Worm (Caenorhabditis elegans) whole organism, L4 larva: ENCODE data around the gene C47D12.4.

ENCODE experiments used
- F37D6.2 ChIP-seq: sonication (generic microtip); optimal IDR thresholded peaks from 2 replicates; lab custom pipeline; 2016; ENCODE audit warnings: mild to moderate bottlenecking, missing genetic modification characterization, missing compliant biosample characterization
- F49E8.2 ChIP-seq: sonication (generic microtip); optimal IDR thresholded peaks from 2 replicates; lab custom pipeline; 2016; ENCODE audit warnings: missing compliant biosample characterization, mild to moderate bottlenecking, missing genetic modification characterization, borderline replicate concordance
- Y105C5A.15 ChIP-seq: fragments of 200-800 bp; sonication (Bioruptor generic); IDR thresholded peaks from 2 replicates; pipeline ENCODE4 v1.3.6; 2022; ENCODE audit warnings: missing genetic modification characterization, missing compliant biosample characterization
- ZK337.2 ChIP-seq: fragments of 200-800 bp; sonication (Bioruptor generic); IDR thresholded peaks from 2 replicates; pipeline ENCODE4 v1.3.6; 2022; ENCODE audit warnings: missing genetic modification reagents, missing genetic modification characterization, missing compliant biosample characterization
- aha-1 ChIP-seq: fragments of 150-350 bp; peaks from one replicate; lab custom pipeline; 2014; ENCODE audit warnings: missing biosample characterization, missing genetic modification characterization
- aly-2 ChIP-seq: sonication (generic microtip); optimal IDR thresholded peaks from 2 replicates; lab custom pipeline; 2018; ENCODE audit warnings: missing biosample characterization, missing genetic modification characterization
- arid-1 ChIP-seq: fragments of 200-800 bp; sonication (Bioruptor generic); conservative IDR thresholded peaks from 2 replicates; pipeline ENCODE4 v1.3.6; 2022; ENCODE audit warnings: missing genetic modification reagents, missing genetic modification characterization, missing compliant biosample characterization
- ceh-20 ChIP-seq: fragments of 200-800 bp; sonication (Bioruptor generic); IDR thresholded peaks from 2 replicates; pipeline ENCODE4 v1.3.6; 2022; ENCODE audit warnings: missing genetic modification reagents, missing genetic modification characterization, missing compliant biosample characterization
- daf-12 ChIP-seq: fragments of 150-350 bp; optimal IDR thresholded peaks from 2 replicates; lab custom pipeline; 2014; ENCODE audit warnings: missing biosample characterization, missing genetic modification reagents, missing genetic modification characterization
- daf-16 ChIP-seq, 3 experiments: sonication (generic microtip); optimal IDR thresholded peaks; 2 replicates each; lab custom pipeline; 2016 to 2017; ENCODE audit warnings: missing genetic modification characterization in 3 of 3, missing genetic modification reagents in 3 of 3, mild to moderate bottlenecking in 2 of 3, missing compliant biosample characterization in 2 of 3, missing biosample characterization in 1 of 3, moderate library complexity in 1 of 3
- dmd-6 ChIP-seq: fragments of 200-800 bp; sonication (Bioruptor generic); IDR thresholded peaks from 2 replicates; pipeline ENCODE4 v1.3.6; 2022; ENCODE audit warnings: missing genetic modification reagents, missing genetic modification characterization, missing compliant biosample characterization
- dmd-8 ChIP-seq: fragments of 200-800 bp; sonication (Bioruptor generic); IDR thresholded peaks from 2 replicates; pipeline ENCODE4 v1.3.6; 2022; ENCODE audit warnings: missing genetic modification characterization, missing compliant biosample characterization
- dmd-9 ChIP-seq: fragments of 200-800 bp; sonication (Bioruptor generic); IDR thresholded peaks from 2 replicates; pipeline ENCODE4 v1.3.6; 2022; ENCODE audit warnings: missing genetic modification reagents, missing genetic modification characterization, missing compliant biosample characterization
- dve-1 ChIP-seq: sonication (generic microtip); optimal IDR thresholded peaks from 2 replicates; lab custom pipeline; 2017; ENCODE audit warnings: antibody characterized with exemption, mild to moderate bottlenecking, missing genetic modification characterization, missing compliant biosample characterization; ENCODE audit not compliant: insufficient read depth
- egl-27 ChIP-seq: sonication (generic microtip); optimal IDR thresholded peaks from 3 replicates; lab custom pipeline; 2017; ENCODE audit warnings: missing biosample characterization, missing genetic modification reagents, missing genetic modification characterization
- egl-43 ChIP-seq: fragments of 200-800 bp; sonication (Bioruptor generic); IDR thresholded peaks from 2 replicates; pipeline ENCODE4 v1.3.6; 2022; ENCODE audit warnings: missing genetic modification reagents, missing genetic modification characterization, missing compliant biosample characterization
- fkh-10 ChIP-seq: fragments of 150-350 bp; optimal IDR thresholded peaks from 2 replicates; lab custom pipeline; 2014; ENCODE audit warnings: missing biosample characterization, missing genetic modification reagents, missing genetic modification characterization
- hif-1 ChIP-seq, 2 experiments: sonication (generic microtip); optimal IDR thresholded peaks; 2 replicates each; lab custom pipeline; 2016 to 2017; ENCODE audit warnings: missing compliant biosample characterization in 2 of 2, missing genetic modification characterization in 2 of 2, missing genetic modification reagents in 2 of 2, missing genotype in 2 of 2, mild to moderate bottlenecking in 1 of 2
- hmg-1.1 ChIP-seq: fragments of 200-800 bp; sonication (Bioruptor generic); IDR thresholded peaks from 2 replicates; pipeline ENCODE4 v1.3.6; 2022; ENCODE audit warnings: missing genetic modification reagents, missing genetic modification characterization, missing compliant biosample characterization
- jun-1 ChIP-seq: fragments of 150-350 bp; optimal IDR thresholded peaks from 2 replicates; lab custom pipeline; 2014; ENCODE audit warnings: missing biosample characterization, missing genetic modification reagents, missing genetic modification characterization
- lim-7 ChIP-seq: fragments of 200-800 bp; sonication (Bioruptor generic); IDR thresholded peaks from 2 replicates; pipeline ENCODE4 v1.3.6; 2022; ENCODE audit warnings: missing genetic modification characterization, missing compliant biosample characterization
- lin-1 ChIP-seq: fragments of 200-800 bp; sonication (Bioruptor generic); IDR thresholded peaks from 2 replicates; pipeline ENCODE4 v1.3.6; 2022; ENCODE audit warnings: missing genetic modification reagents, missing genetic modification characterization, missing compliant biosample characterization
- lin-15B ChIP-seq: fragments of 150-350 bp; sonication (generic microtip); optimal IDR thresholded peaks from 3 replicates; lab custom pipeline; 2014; ENCODE audit warnings: missing biosample characterization, missing genetic modification characterization
- lin-29 ChIP-seq: fragments of 200-800 bp; sonication (Bioruptor generic); IDR thresholded peaks from 2 replicates; pipeline ENCODE4 v1.3.6; 2022; ENCODE audit warnings: missing genetic modification reagents, missing genetic modification characterization, missing compliant biosample characterization
- lir-3 ChIP-seq: sonication (generic microtip); optimal IDR thresholded peaks from 2 replicates; lab custom pipeline; 2016; ENCODE audit warnings: mild to moderate bottlenecking, missing genetic modification characterization, missing compliant biosample characterization
- lsy-2 ChIP-seq, 2 experiments: fragments of 150-350 bp in 1 of 2; sonication (generic microtip) in 1 of 2; optimal IDR thresholded peaks; 2 replicates each; lab custom pipeline; 2014 to 2017; ENCODE audit warnings: missing biosample characterization in 2 of 2, missing genetic modification characterization in 2 of 2
- madf-5 ChIP-seq, 2 experiments: fragments of 200-800 bp; sonication (Bioruptor generic); IDR thresholded peaks; 2 replicates each; pipeline ENCODE4 v1.3.6; 2022; ENCODE audit warnings: missing compliant biosample characterization in 2 of 2, missing genetic modification characterization in 2 of 2
- mdt-29 ChIP-seq: fragments of 200-800 bp; sonication (Bioruptor generic); IDR thresholded peaks from 2 replicates; pipeline ENCODE4 v1.3.6; 2022; ENCODE audit warnings: missing genetic modification reagents, missing genetic modification characterization, missing compliant biosample characterization
- mep-1 ChIP-seq: fragments of 150-350 bp; sonication (generic microtip); optimal IDR thresholded peaks from 3 replicates; lab custom pipeline; 2014; ENCODE audit warnings: missing biosample characterization, missing genetic modification characterization
- mxl-2 ChIP-seq: fragments of 200-800 bp; sonication (Bioruptor generic); conservative IDR thresholded peaks from 2 replicates; pipeline ENCODE4 v1.3.6; 2022; ENCODE audit warnings: missing genetic modification reagents, missing genetic modification characterization, missing compliant biosample characterization
- nhr-102 ChIP-seq: sonication (generic microtip); optimal IDR thresholded peaks from 2 replicates; lab custom pipeline; 2016; ENCODE audit warnings: mild to moderate bottlenecking, missing genetic modification characterization, moderate library complexity, missing compliant biosample characterization
- nhr-111 ChIP-seq: fragments of 200-800 bp; sonication (Bioruptor generic); optimal IDR thresholded peaks from 2 replicates; lab custom pipeline; 2018; ENCODE audit warnings: mild to moderate bottlenecking, missing genetic modification characterization, missing compliant biosample characterization
- nhr-25 ChIP-seq: sonication (generic microtip); optimal IDR thresholded peaks from 2 replicates; lab custom pipeline; 2017; ENCODE audit warnings: missing genetic modification characterization, mild to moderate bottlenecking, missing compliant biosample characterization, antibody characterized with exemption, moderate library complexity, borderline replicate concordance; ENCODE audit not compliant: insufficient read depth
- nhr-28 ChIP-seq: fragments of 150-350 bp; optimal IDR thresholded peaks from 2 replicates; lab custom pipeline; 2014; ENCODE audit warnings: missing biosample characterization, missing genetic modification characterization
- nhr-42 ChIP-seq: fragments of 200-800 bp; sonication (Bioruptor generic); IDR thresholded peaks from 2 replicates; pipeline ENCODE4 v1.3.6; 2022; ENCODE audit warnings: missing genetic modification characterization, missing compliant biosample characterization
- nhr-48 ChIP-seq: sonication (generic microtip); optimal IDR thresholded peaks from 2 replicates; lab custom pipeline; 2016; ENCODE audit warnings: mild to moderate bottlenecking, missing genetic modification characterization, missing compliant biosample characterization
- nhr-76 ChIP-seq: fragments of 150-350 bp; optimal IDR thresholded peaks from 2 replicates; lab custom pipeline; 2014; ENCODE audit warnings: missing biosample characterization, missing genetic modification characterization
- pha-4 ChIP-seq, 2 experiments: fragments of 150-350 bp in 1 of 2; fragments of 200-800 bp in 1 of 2; sonication (Bioruptor generic) in 1 of 2; IDR thresholded peaks in 1 of 2; optimal IDR thresholded peaks in 1 of 2; 2 replicates each; pipeline versions ENCODE4 v1.3.6 to Lab custom; 2014 to 2022; ENCODE audit warnings: missing genetic modification characterization in 2 of 2, missing genetic modification reagents in 2 of 2, missing biosample characterization in 1 of 2, missing compliant biosample characterization in 1 of 2
- pqm-1 ChIP-seq: sonication (generic microtip); optimal IDR thresholded peaks from 2 replicates; lab custom pipeline; 2017; ENCODE audit warnings: missing biosample characterization, missing genetic modification characterization
- rbr-2 ChIP-seq: sonication (generic microtip); optimal IDR thresholded peaks from 2 replicates; lab custom pipeline; 2016; ENCODE audit warnings: missing genotype, missing genetic modification characterization, missing compliant biosample characterization
- set-16 ChIP-seq: fragments of 200-800 bp; sonication (Bioruptor generic); IDR thresholded peaks from 2 replicates; pipeline ENCODE4 v1.3.6; 2022; ENCODE audit warnings: missing genetic modification reagents, missing genetic modification characterization, missing compliant biosample characterization
- snpc-1.2 ChIP-seq: fragments of 200-800 bp; sonication (Bioruptor generic); IDR thresholded peaks from 2 replicates; pipeline ENCODE4 v1.3.6; 2022; ENCODE audit warnings: missing genetic modification reagents, missing genetic modification characterization, missing compliant biosample characterization
- snpc-4 ChIP-seq: fragments of 150-350 bp; optimal IDR thresholded peaks from 2 replicates; lab custom pipeline; 2014; ENCODE audit warnings: missing biosample characterization, missing genetic modification characterization
- tag-97 ChIP-seq: fragments of 200-800 bp; sonication (Bioruptor generic); IDR thresholded peaks from 2 replicates; pipeline ENCODE4 v1.3.6; 2022; ENCODE audit warnings: missing genetic modification characterization, missing compliant biosample characterization
- tra-1 ChIP-seq: fragments of 200-800 bp; sonication (Bioruptor generic); IDR thresholded peaks from 2 replicates; pipeline ENCODE4 v1.3.6; 2022; ENCODE audit warnings: missing genetic modification reagents, missing genetic modification characterization, missing compliant biosample characterization
- zag-1 ChIP-seq: fragments of 150-350 bp; optimal IDR thresholded peaks from 2 replicates; lab custom pipeline; 2014; ENCODE audit warnings: missing biosample characterization, missing genetic modification characterization
- ztf-7 ChIP-seq: fragments of 150-350 bp; optimal IDR thresholded peaks from 2 replicates; lab custom pipeline; 2014; ENCODE audit warnings: missing biosample characterization, missing genetic modification characterization

The C47D12.4 gene

ce11 chrII:11637189-11637754, 44.3 kb upstream of the C47D12.4 start (continued):
- TF ChIP-seq lsy-2 (tag; optimal IDR thresholded peaks at IDR 0.05; lab: Kevin White, UChicago) (peak in 1 of 2 experiments; percentile 18), dmd-9 (GFP tag; lab: Robert Waterston, UW) (no peak), tag-97 (GFP tag; lab: Robert Waterston, UW) (no peak), dve-1 (tag; lab: Kevin White, UChicago) (peak; percentile 74), dmd-6 (GFP tag; lab: Robert Waterston, UW) (no peak), daf-12 (tag; lab: Kevin White, UChicago) (no peak), lir-3 (tag; lab: Kevin White, UChicago) (no peak), pqm-1 (tag; lab: Kevin White, UChicago) (no peak), rbr-2 (tag; lab: Kevin White, UChicago) (no peak), hmg-1.1 (GFP tag; lab: Robert Waterston, UW) (0 out of 2 replicates have a peak, but pooled peaks have one; percentile 8), lim-7 (no peak), mep-1 (peak; percentile 50), egl-27 (tag; lab: Kevin White, UChicago) (no peak), tra-1 (GFP tag; lab: Robert Waterston, UW) (no peak), nhr-102 (tag; lab: Kevin White, UChicago) (peak; percentile 49), aly-2 (tag; lab: Kevin White, UChicago) (no peak), snpc-4 (no peak), daf-16 (GFP tag; optimal IDR thresholded peaks at IDR 0.05; lab: Kevin White, UChicago) (no peak), daf-16 (tag; optimal IDR thresholded peaks at IDR 0.05; lab: Kevin White, UChicago) (peak; percentile 32), lin-1 (GFP tag; lab: Robert Waterston, UW) (no peak), nhr-48 (tag; lab: Kevin White, UChicago) (peak; percentile 17), mdt-29 (0 out of 2 replicates have a peak, but pooled peaks have one; percentile 10), arid-1 (GFP tag; lab: Robert Waterston, UW) (no peak), zag-1 (tag; lab: Kevin White, UChicago) (no peak), nhr-42 (GFP tag; lab: Robert Waterston, UW) (0 out of 2 replicates have a peak, but pooled peaks have one; percentile 15), egl-43 (GFP tag; lab: Robert Waterston, UW) (no peak), lin-15B (no peak), hif-1 (tag; optimal IDR thresholded peaks at IDR 0.05; lab: Kevin White, UChicago) (peak in 1 of 2 experiments; percentile 7), nhr-25 (tag; lab: Kevin White, UChicago) (peak; percentile 84), fkh-10 (GFP tag; lab: Kevin White, UChicago) (no peak), ceh-20 (no peak), F49E8.2 (tag; lab: Kevin White, UChicago) (no peak), lin-29 (GFP tag; lab: Robert Waterston, UW) (no peak), mxl-2 (GFP tag; lab: Robert Waterston, UW) (no peak), nhr-111 (GFP tag; lab: Kevin White, UChicago) (no peak), pha-4 (GFP tag; IDR thresholded peaks at IDR 0.05; lab: Robert Waterston, UW) (0 out of 2 replicates have a peak, but pooled peaks have one; percentile 15), pha-4 (tag; optimal IDR thresholded peaks at IDR 0.05; lab: Kevin White, UChicago) (no peak), F37D6.2 (tag; lab: Kevin White, UChicago) (no peak), nhr-76 (tag; lab: Kevin White, UChicago) (no peak), ZK337.2 (GFP tag; lab: Robert Waterston, UW) (no peak), Y105C5A.15 (GFP tag; lab: Robert Waterston, UW) (no peak), dmd-8 (GFP tag; lab: Robert Waterston, UW) (no peak), set-16 (GFP tag; lab: Robert Waterston, UW) (no peak), aha-1 (tag; lab: Kevin White, UChicago) (peak; percentile 24), nhr-28 (tag; lab: Kevin White, UChicago) (no peak), snpc-1.2 (GFP tag; lab: Robert Waterston, UW) (no peak), madf-5 (GFP tag; IDR thresholded peaks at IDR 0.05; lab: Robert Waterston, UW) (no peak), ztf-7 (tag; lab: Kevin White, UChicago) (no peak), jun-1 (tag; lab: Kevin White, UChicago) (no peak)
- TF ChIP-seq, all 104 proteins: peak for 21
